Worm (Caenorhabditis elegans): ENCODE data around the gene unc-7.

- TF ChIP-seq nhr-11 (tag; optimal IDR thresholded peaks at IDR 0.05): no peak
- no peak for TF ChIP-seq F26F4.8 (GFP tag; conservative IDR thresholded peaks at IDR 0.05)
- TF ChIP-seq zip-11 (GFP tag; IDR thresholded peaks at IDR 0.05): no peak
- peak; percentile 75 for TF ChIP-seq hlh-11 (tag; optimal IDR thresholded peaks at IDR 0.05)
- no peak for TF ChIP-seq snpc-4 (tag; optimal IDR thresholded peaks at IDR 0.05)
- TF ChIP-seq fkh-10 (GFP tag; optimal IDR thresholded peaks at IDR 0.05): no peak
- no peak for TF ChIP-seq ama-1 (optimal IDR thresholded peaks at IDR 0.05)
- peak; percentile 47 to 56 for TF ChIP-seq mdl-1 (tag; optimal IDR thresholded peaks at IDR 0.05)
- peak; percentile 43 for TF ChIP-seq nhr-28 (tag; optimal IDR thresholded peaks at IDR 0.05)
- TF ChIP-seq mes-2 (tag; optimal IDR thresholded peaks at IDR 0.05; ENCODE audit: poor library complexity, severe bottlenecking): no peak
Observed at ce11 chrX:15079406-15079805, 68.1 kb downstream of the unc-7 start.

Data from whole organism, L4 larva.